Fruit fly (Drosophila melanogaster) whole organism, embryonic: ENCODE results near the gene CG46458.
A peak's percentile ranks its signal among the peaks of the same experiment; 100 is the strongest.

ENCODE experiments used
- Abd-B ChIP-seq: fragments of 200-800 bp; sonication (Bioruptor generic); optimal IDR thresholded peaks from 2 replicates; lab custom pipeline; 2018; ENCODE audit warnings: missing biosample characterization, mild to moderate bottlenecking, missing genetic modification characterization, moderate library complexity
- CG11695 ChIP-seq: fragments of 200-800 bp; sonication (Bioruptor generic); IDR thresholded peaks from 3 replicates; pipeline ENCODE4 v1.3.6; 2022; ENCODE audit warnings: missing biosample characterization, missing genetic modification characterization
- CG12236 ChIP-seq: fragments of 200-800 bp; sonication (Bioruptor generic); optimal IDR thresholded peaks from 2 replicates; lab custom pipeline; 2016; ENCODE audit warnings: missing biosample characterization, missing genetic modification characterization
- CG13624 ChIP-seq: fragments of 200-800 bp; sonication (Bioruptor generic); optimal IDR thresholded peaks from 2 replicates; lab custom pipeline; 2016; ENCODE audit warnings: missing biosample characterization, missing genetic modification characterization
- CG14710 ChIP-seq: fragments of 200-800 bp; sonication (Bioruptor generic); optimal IDR thresholded peaks from 3 replicates; lab custom pipeline; 2019; ENCODE audit warnings: missing biosample characterization, mild to moderate bottlenecking, missing genetic modification characterization, moderate library complexity
- CG1603 ChIP-seq: fragments of 200-800 bp; sonication (Bioruptor generic); optimal IDR thresholded peaks from 2 replicates; lab custom pipeline; 2019; ENCODE audit warnings: missing biosample characterization, mild to moderate bottlenecking, missing genetic modification characterization, moderate library complexity
- CG16779 ChIP-seq: fragments of 200-800 bp; sonication (Bioruptor generic); IDR thresholded peaks from 2 replicates; pipeline ENCODE4 v1.3.6; 2022; ENCODE audit warnings: missing biosample characterization, missing genetic modification characterization
- CG17186 ChIP-seq: fragments of 200-800 bp; sonication (Bioruptor generic); optimal IDR thresholded peaks from 3 replicates; lab custom pipeline; 2017; ENCODE audit warnings: missing biosample characterization, missing genetic modification reagents, missing genetic modification characterization
- CG17802 ChIP-seq: fragments of 200-800 bp; sonication (Bioruptor generic); optimal IDR thresholded peaks from 2 replicates; lab custom pipeline; 2018; ENCODE audit warnings: missing biosample characterization, mild to moderate bottlenecking, missing genetic modification characterization, moderate library complexity
- CG18476 ChIP-seq: fragments of 200-800 bp; sonication (Bioruptor generic); optimal IDR thresholded peaks from 2 replicates; lab custom pipeline; 2016; ENCODE audit warnings: missing biosample characterization, mild to moderate bottlenecking, missing genetic modification characterization
- CG30403 ChIP-seq: fragments of 200-800 bp; sonication (Bioruptor generic); optimal IDR thresholded peaks from 3 replicates; lab custom pipeline; 2016; ENCODE audit warnings: missing biosample characterization, missing genetic modification characterization
- CG30431 ChIP-seq: fragments of 200-800 bp; sonication (Bioruptor generic); optimal IDR thresholded peaks from 2 replicates; lab custom pipeline; 2017; ENCODE audit warnings: missing biosample characterization, missing genetic modification characterization
- CG3407 ChIP-seq: fragments of 200-800 bp; sonication (Bioruptor generic); optimal IDR thresholded peaks from 2 replicates; lab custom pipeline; 2018; ENCODE audit warnings: missing biosample characterization, mild to moderate bottlenecking, missing genetic modification characterization
- CG3847 ChIP-seq: fragments of 200-800 bp; sonication (Bioruptor generic); IDR thresholded peaks from 2 replicates; pipeline ENCODE4 v1.3.6; 2022; ENCODE audit warnings: missing biosample characterization, missing genetic modification characterization
- CG3995 ChIP-seq: fragments of 200-800 bp; sonication (Bioruptor generic); optimal IDR thresholded peaks from 3 replicates; lab custom pipeline; 2016; ENCODE audit warnings: missing biosample characterization, missing genetic modification characterization
- CG4282 ChIP-seq: fragments of 200-800 bp; sonication (Bioruptor generic); optimal IDR thresholded peaks from 2 replicates; lab custom pipeline; 2016; ENCODE audit warnings: missing biosample characterization, missing genetic modification characterization
- CG7839 ChIP-seq: fragments of 200-800 bp; sonication (Bioruptor generic); optimal IDR thresholded peaks from 3 replicates; lab custom pipeline; 2018; ENCODE audit warnings: missing biosample characterization, mild to moderate bottlenecking, missing genetic modification characterization, moderate library complexity
- CG9817 ChIP-seq: fragments of 200-800 bp; sonication (Bioruptor generic); optimal IDR thresholded peaks from 2 replicates; lab custom pipeline; 2018; ENCODE audit warnings: missing biosample characterization, mild to moderate bottlenecking, missing genetic modification characterization, moderate library complexity
- Dip2 ChIP-seq: fragments of 200-800 bp; sonication (Bioruptor generic); IDR thresholded peaks from 2 replicates; pipeline ENCODE4 v1.3.6; 2022; ENCODE audit warnings: missing biosample characterization, missing genetic modification characterization
- Dll ChIP-seq: fragments of 200-800 bp; sonication (Bioruptor generic); IDR thresholded peaks from 4 replicates; pipeline ENCODE4 v1.3.6; 2022; ENCODE audit warnings: missing biosample characterization, missing genetic modification characterization; ENCODE audit not compliant: partially characterized antibody
- Ets65A ChIP-seq: fragments of 200-800 bp; sonication (Bioruptor generic); peaks from one replicate; lab custom pipeline; 2016; ENCODE audit warnings: missing biosample characterization, missing genetic modification characterization
- HmgZ ChIP-seq: fragments of 200-800 bp; sonication (Bioruptor generic); optimal IDR thresholded peaks from 2 replicates; lab custom pipeline; 2018; ENCODE audit warnings: missing biosample characterization, mild to moderate bottlenecking, missing genetic modification characterization
- Lhr ChIP-seq: fragments of 200-800 bp; sonication (Bioruptor generic); optimal IDR thresholded peaks from 3 replicates; lab custom pipeline; 2017; ENCODE audit warnings: mild to moderate bottlenecking, missing biosample characterization, missing genetic modification reagents, missing genetic modification characterization
- Meics ChIP-seq: fragments of 200-800 bp; sonication (Bioruptor generic); optimal IDR thresholded peaks from 2 replicates; lab custom pipeline; 2017; ENCODE audit warnings: missing biosample characterization, mild to moderate bottlenecking, missing genetic modification characterization
- Myb ChIP-seq: fragments of 200-800 bp; sonication (Bioruptor generic); optimal IDR thresholded peaks from 2 replicates; lab custom pipeline; 2016; ENCODE audit warnings: missing biosample characterization, missing genetic modification characterization
- Pdp1 ChIP-seq, 2 experiments: fragments of 200-800 bp; sonication (Bioruptor generic); optimal IDR thresholded peaks; 3 replicates each; lab custom pipeline; 2016; ENCODE audit warnings: missing biosample characterization in 2 of 2, missing genetic modification characterization in 2 of 2, mild to moderate bottlenecking in 1 of 2, moderate library complexity in 1 of 2
- Scr ChIP-seq: fragments of 200-800 bp; sonication (Bioruptor generic); IDR thresholded peaks from 2 replicates; pipeline ENCODE4 v1.3.6; 2022; ENCODE audit warnings: missing biosample characterization, missing genetic modification characterization; ENCODE audit not compliant: partially characterized antibody
- Side ChIP-seq: fragments of 200-800 bp; sonication (Bioruptor generic); optimal IDR thresholded peaks from 2 replicates; lab custom pipeline; 2016; ENCODE audit warnings: missing biosample characterization, missing genetic modification characterization
- Six4 ChIP-seq: fragments of 200-800 bp; sonication (Bioruptor generic); optimal IDR thresholded peaks from 2 replicates; lab custom pipeline; 2016; ENCODE audit warnings: missing biosample characterization, missing genetic modification characterization
- Sry-δ ChIP-seq: fragments of 200-800 bp; sonication (Bioruptor generic); optimal IDR thresholded peaks from 2 replicates; lab custom pipeline; 2016; ENCODE audit warnings: missing biosample characterization, missing genetic modification characterization
- Taf1 ChIP-seq: fragments of 200-800 bp; sonication (Bioruptor generic); IDR thresholded peaks from 2 replicates; pipeline ENCODE4 v1.3.6; 2022; ENCODE audit warnings: missing biosample characterization, missing genetic modification characterization
- Trl ChIP-seq, 3 experiments: fragments of >200 bp in 2 of 3; fragments of 200-800 bp in 1 of 3; sonication (Bioruptor generic) in 1 of 3; optimal IDR thresholded peaks; 2 replicates in 1 of 3; 3 replicates in 2 of 3; lab custom pipeline; 2016 to 2017; ENCODE audit warnings: missing biosample characterization in 1 of 3, missing genetic modification characterization in 1 of 3
- chif ChIP-seq, 2 experiments: fragments of 200-800 bp; sonication (Bioruptor generic); optimal IDR thresholded peaks; 3 replicates each; lab custom pipeline; 2016; ENCODE audit warnings: missing biosample characterization in 2 of 2, missing genetic modification characterization in 2 of 2
- croc ChIP-seq: fragments of 200-800 bp; sonication (Bioruptor generic); conservative IDR thresholded peaks from 3 replicates; pipeline ENCODE4 v1.3.6; 2022; ENCODE audit warnings: missing biosample characterization, missing genetic modification characterization
- dati ChIP-seq: fragments of 200-800 bp; sonication (Bioruptor generic); IDR thresholded peaks from 2 replicates; pipeline ENCODE4 v1.3.6; 2022; ENCODE audit warnings: missing biosample characterization, missing genetic modification characterization
- ftz-f1 ChIP-seq: fragments of 200-800 bp; sonication (Bioruptor generic); optimal IDR thresholded peaks from 2 replicates; lab custom pipeline; 2016; ENCODE audit warnings: missing biosample characterization, missing genetic modification characterization
- grn ChIP-seq: fragments of 200-800 bp; sonication (Bioruptor generic); optimal IDR thresholded peaks from 3 replicates; lab custom pipeline; 2017; ENCODE audit warnings: missing biosample characterization, missing genetic modification characterization
- gsb-n ChIP-seq: fragments of 200-800 bp; sonication (Bioruptor generic); optimal IDR thresholded peaks from 3 replicates; lab custom pipeline; 2018; ENCODE audit warnings: missing biosample characterization, mild to moderate bottlenecking, missing genetic modification characterization
- hth ChIP-seq: fragments of >200 bp; optimal IDR thresholded peaks from 2 replicates; lab custom pipeline; 2017; ENCODE audit warnings: inconsistent platforms
- jing ChIP-seq: fragments of 200-800 bp; sonication (Bioruptor generic); optimal IDR thresholded peaks from 2 replicates; lab custom pipeline; 2018; ENCODE audit warnings: missing biosample characterization, mild to moderate bottlenecking, missing genetic modification characterization
- ken ChIP-seq: fragments of 200-800 bp; sonication (Bioruptor generic); IDR thresholded peaks from 3 replicates; pipeline ENCODE4 v1.3.6; 2022; ENCODE audit warnings: missing biosample characterization, missing genetic modification characterization
- knrl ChIP-seq: fragments of 200-800 bp; sonication (Bioruptor generic); IDR thresholded peaks from 3 replicates; pipeline ENCODE4 v1.3.6; 2022; ENCODE audit warnings: missing biosample characterization, missing genetic modification characterization; ENCODE audit not compliant: partially characterized antibody
- lola ChIP-seq, 3 experiments: fragments of >200 bp in 2 of 3; fragments of 200-800 bp in 1 of 3; sonication (Bioruptor generic) in 1 of 3; optimal IDR thresholded peaks; 2 replicates each; lab custom pipeline; 2017 to 2019; ENCODE audit warnings: missing biosample characterization in 3 of 3, missing genetic modification characterization in 3 of 3, mild to moderate bottlenecking in 1 of 3, moderate library complexity in 1 of 3
- mam ChIP-seq: fragments of 200-800 bp; sonication (Bioruptor generic); optimal IDR thresholded peaks from 3 replicates; lab custom pipeline; 2016; ENCODE audit warnings: missing biosample characterization, missing genetic modification characterization
- onecut ChIP-seq: fragments of 200-800 bp; sonication (Bioruptor generic); IDR thresholded peaks from 2 replicates; pipeline ENCODE4 v1.3.6; 2022; ENCODE audit warnings: missing biosample characterization, missing genetic modification characterization
- pfk ChIP-seq: fragments of 200-800 bp; sonication (Bioruptor generic); optimal IDR thresholded peaks from 2 replicates; lab custom pipeline; 2018; ENCODE audit warnings: missing biosample characterization, mild to moderate bottlenecking, missing genetic modification characterization, moderate library complexity
- phol ChIP-seq: fragments of 200-800 bp; sonication (Bioruptor generic); optimal IDR thresholded peaks from 3 replicates; lab custom pipeline; 2018; ENCODE audit warnings: missing biosample characterization, mild to moderate bottlenecking, missing genetic modification characterization, moderate library complexity
- pnt ChIP-seq: fragments of 200-800 bp; sonication (Bioruptor generic); optimal IDR thresholded peaks from 3 replicates; lab custom pipeline; 2016; ENCODE audit warnings: missing biosample characterization, missing genetic modification characterization
- pum ChIP-seq: fragments of 200-800 bp; sonication (Bioruptor generic); optimal IDR thresholded peaks from 2 replicates; lab custom pipeline; 2016; ENCODE audit warnings: missing biosample characterization, missing genetic modification characterization
- sens ChIP-seq: fragments of 200-800 bp; sonication (Bioruptor generic); peaks from one replicate; lab custom pipeline; 2016; ENCODE audit warnings: missing biosample characterization, missing genetic modification characterization
- slp2 ChIP-seq: fragments of 200-800 bp; sonication (Bioruptor generic); optimal IDR thresholded peaks from 2 replicates; lab custom pipeline; 2016; ENCODE audit warnings: missing biosample characterization, missing genetic modification characterization

Gene CG46458

DNA sequence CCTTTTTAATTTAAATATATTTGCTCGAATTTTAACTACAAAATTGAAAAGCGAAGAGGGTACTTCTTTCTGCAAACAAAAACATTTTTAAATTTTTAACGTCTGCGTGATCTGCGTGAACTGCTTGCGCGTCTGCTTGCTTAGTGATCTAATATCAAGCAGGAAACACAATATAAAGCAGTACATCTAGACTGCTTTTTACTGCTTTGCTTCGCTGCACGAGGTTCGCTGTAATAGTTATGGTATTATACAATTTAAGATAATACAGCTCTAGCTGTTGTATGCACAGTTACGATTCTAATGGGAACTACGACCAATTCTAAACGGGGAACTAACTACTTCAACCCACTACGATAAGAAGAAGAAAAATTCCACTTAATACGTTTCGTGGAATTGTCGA lies 50.1 kb downstream of the CG46458 start (continued):
- TF ChIP-seq onecut, result no peak
- peak; percentile 100 for TF ChIP-seq Myb (GFP tag; lab: Kevin White, UChicago)
- no peak for TF ChIP-seq Dll (GFP tag; lab: Robert Waterston, UW)
- TF ChIP-seq Side (GFP tag; lab: Kevin White, UChicago), result no peak
- no peak for TF ChIP-seq CG17186
- peak; percentile 35 for TF ChIP-seq phol (tag; lab: Kevin White, UChicago)
- peak; percentile 50 for TF ChIP-seq CG1603
- TF ChIP-seq Lhr (GFP tag; lab: Kevin White, UChicago), result peak; percentile 84
- peak; percentile 19 for TF ChIP-seq mam (GFP tag; lab: Kevin White, UChicago)
- TF ChIP-seq jing (GFP tag; lab: Kevin White, UChicago), result no peak
- TF ChIP-seq slp2, result no peak
- TF ChIP-seq hth (lab: Kevin White, UChicago), result no peak
- TF ChIP-seq grn (GFP tag; lab: Kevin White, UChicago), result no peak
- TF ChIP-seq Sry-δ (GFP tag; lab: Kevin White, UChicago), result peak; percentile 5
- peak; percentile 13 for TF ChIP-seq CG13624
- no peak for TF ChIP-seq ftz-f1
- peak; percentile 12 for TF ChIP-seq CG9817 (tag; lab: Kevin White, UChicago)
- peak; percentile 70 for TF ChIP-seq Abd-B (GFP tag; lab: Kevin White, UChicago)
- no peak for TF ChIP-seq CG11695 (GFP tag; lab: Robert Waterston, UW)
- no peak for TF ChIP-seq CG4282
- peak in 1 of 3 experiments; percentile 69 for TF ChIP-seq lola (GFP tag; optimal IDR thresholded peaks at IDR 0.05; lab: Kevin White, UChicago)
- no peak for TF ChIP-seq Dip2 (GFP tag; lab: Robert Waterston, UW)
- peak; percentile 64 for TF ChIP-seq sens (GFP tag; lab: Kevin White, UChicago)
- TF ChIP-seq Pdp1 (GFP tag; optimal IDR thresholded peaks at IDR 0.05; lab: Kevin White, UChicago), result peak in 1 of 2 experiments; percentile 95
- TF ChIP-seq CG30431 (GFP tag; lab: Kevin White, UChicago), result no peak
- TF ChIP-seq gsb-n (tag; lab: Kevin White, UChicago), result no peak
- TF ChIP-seq CG30403, result no peak
- TF ChIP-seq Trl (optimal IDR thresholded peaks at IDR 0.05; lab: Kevin White, UChicago), result peak in 1 of 2 experiments; percentile 7
- TF ChIP-seq Trl (GFP tag; optimal IDR thresholded peaks at IDR 0.05; lab: Kevin White, UChicago), result no peak
- peak; percentile 46 for TF ChIP-seq HmgZ
- TF ChIP-seq CG18476, result peak; percentile 100
- TF ChIP-seq CG7839 (tag; lab: Kevin White, UChicago), result peak; percentile 19
- no peak for TF ChIP-seq CG17802
- TF ChIP-seq chif (GFP tag; optimal IDR thresholded peaks at IDR 0.05; lab: Kevin White, UChicago), result peak in 1 of 2 experiments; percentile 43
- peak; percentile 20 for TF ChIP-seq pnt (GFP tag; lab: Kevin White, UChicago)
- peak; percentile 73; the same call in 2 of the 3 replicates for TF ChIP-seq knrl (GFP tag; lab: Robert Waterston, UW)
- TF ChIP-seq CG16779 (GFP tag; lab: Robert Waterston, UW), result no peak
- TF ChIP-seq croc, result no peak
- peak; percentile 13 for TF ChIP-seq CG14710 (tag; lab: Kevin White, UChicago)
- no peak for TF ChIP-seq Scr
- TF ChIP-seq Meics (GFP tag; lab: Kevin White, UChicago), result no peak
- no peak for TF ChIP-seq CG3995
- no peak for TF ChIP-seq Taf1 (GFP tag; lab: Robert Waterston, UW)
- TF ChIP-seq CG3847 (GFP tag; lab: Robert Waterston, UW), result 0 out of 2 replicates have a peak, but pooled peaks have one; percentile 14
- no peak for TF ChIP-seq ken (GFP tag; lab: Robert Waterston, UW)
- TF ChIP-seq Six4 (GFP tag; lab: Kevin White, UChicago), result no peak
- no peak for TF ChIP-seq dati (GFP tag; lab: Robert Waterston, UW)
- peak; percentile 91 for TF ChIP-seq Ets65A (GFP tag; lab: Kevin White, UChicago)
- TF ChIP-seq CG12236, result no peak
- TF ChIP-seq CG3407 (GFP tag; lab: Kevin White, UChicago), result no peak
- no peak for TF ChIP-seq pfk (GFP tag; lab: Kevin White, UChicago)
- TF ChIP-seq pum (GFP tag; lab: Kevin White, UChicago), result no peak
